Fruit fly (Drosophila melanogaster) whole organism, embryonic: ENCODE measurements around the gene Vlet.

Experiments
- Awh ChIP-seq: fragments of 200-800 bp; sonication (Bioruptor generic); IDR thresholded peaks from 2 replicates; pipeline ENCODE4, ENCODE4 v1.3.6; 2022; ENCODE audit warnings: missing biosample characterization, missing genetic modification characterization
- Bteb2 ChIP-seq: fragments of 200-800 bp; sonication (Bioruptor generic); optimal IDR thresholded peaks from 2 replicates; lab custom pipeline; 2016; ENCODE audit warnings: missing biosample characterization, missing genetic modification characterization
- CG10543 ChIP-seq: fragments of 200-800 bp; sonication (Bioruptor generic); optimal IDR thresholded peaks from 3 replicates; lab custom pipeline; 2017; ENCODE audit warnings: missing biosample characterization, mild to moderate bottlenecking, missing genetic modification characterization, moderate library complexity
- CG11504 ChIP-seq: fragments of 200-800 bp; sonication (Bioruptor generic); optimal IDR thresholded peaks from 3 replicates; lab custom pipeline; 2019; ENCODE audit warnings: missing biosample characterization, mild to moderate bottlenecking, missing genetic modification characterization, moderate library complexity
- CG12299 ChIP-seq: fragments of 200-800 bp; sonication (Bioruptor generic); optimal IDR thresholded peaks from 2 replicates; lab custom pipeline; 2018; ENCODE audit warnings: missing biosample characterization, mild to moderate bottlenecking, missing genetic modification characterization
- CG1233 ChIP-seq: fragments of 200-800 bp; sonication (Bioruptor generic); optimal IDR thresholded peaks from 4 replicates; lab custom pipeline; 2018; ENCODE audit warnings: missing biosample characterization, mild to moderate bottlenecking, missing genetic modification characterization
- CG12744 ChIP-seq: fragments of 200-800 bp; sonication (Bioruptor generic); optimal IDR thresholded peaks from 2 replicates; lab custom pipeline; 2016; ENCODE audit warnings: missing biosample characterization, missing genetic modification characterization
- CG12942 ChIP-seq: fragments of 200-800 bp; sonication (Bioruptor generic); optimal IDR thresholded peaks from 3 replicates; lab custom pipeline; 2016; ENCODE audit warnings: missing biosample characterization, missing genetic modification characterization
- CG14710 ChIP-seq: fragments of 200-800 bp; sonication (Bioruptor generic); optimal IDR thresholded peaks from 3 replicates; lab custom pipeline; 2019; ENCODE audit warnings: missing biosample characterization, mild to moderate bottlenecking, missing genetic modification characterization, moderate library complexity
- CG1529 ChIP-seq: fragments of 200-800 bp; sonication (Bioruptor generic); optimal IDR thresholded peaks from 3 replicates; lab custom pipeline; 2018; ENCODE audit warnings: missing biosample characterization, missing genetic modification characterization
- CG1647 ChIP-seq: fragments of 200-800 bp; sonication (Bioruptor generic); optimal IDR thresholded peaks from 3 replicates; lab custom pipeline; 2016; ENCODE audit warnings: missing biosample characterization, missing genetic modification characterization
- CG16813 ChIP-seq: fragments of 200-800 bp; sonication (Bioruptor generic); IDR thresholded peaks from 3 replicates; pipeline ENCODE4 v1.3.6; 2022; ENCODE audit warnings: missing biosample characterization, missing genetic modification characterization; ENCODE audit not compliant: partially characterized antibody
- CG16815 ChIP-seq: fragments of 200-800 bp; sonication (Bioruptor generic); optimal IDR thresholded peaks from 3 replicates; lab custom pipeline; 2017; ENCODE audit warnings: missing biosample characterization, mild to moderate bottlenecking, missing genetic modification characterization
- CG17359 ChIP-seq: fragments of 200-800 bp; sonication (Bioruptor generic); optimal IDR thresholded peaks from 3 replicates; lab custom pipeline; 2018; ENCODE audit warnings: missing biosample characterization, mild to moderate bottlenecking, missing genetic modification characterization, moderate library complexity
- CG18011 ChIP-seq: fragments of 200-800 bp; sonication (Bioruptor generic); optimal IDR thresholded peaks from 2 replicates; lab custom pipeline; 2017; ENCODE audit warnings: missing biosample characterization, missing genetic modification characterization, mild to moderate bottlenecking, moderate library complexity, missing genotype
- CG18476 ChIP-seq: fragments of 200-800 bp; sonication (Bioruptor generic); optimal IDR thresholded peaks from 2 replicates; lab custom pipeline; 2016; ENCODE audit warnings: missing biosample characterization, mild to moderate bottlenecking, missing genetic modification characterization
- CG31365 ChIP-seq: fragments of 200-800 bp; sonication (Bioruptor generic); optimal IDR thresholded peaks from 2 replicates; lab custom pipeline; 2018; ENCODE audit warnings: missing biosample characterization, mild to moderate bottlenecking, missing genetic modification characterization
- CG7928 ChIP-seq: fragments of 200-800 bp; sonication (Bioruptor generic); optimal IDR thresholded peaks from 2 replicates; lab custom pipeline; 2017; ENCODE audit warnings: missing biosample characterization, mild to moderate bottlenecking, missing genetic modification characterization
- CG7963 ChIP-seq: fragments of 200-800 bp; sonication (Bioruptor generic); IDR thresholded peaks from 3 replicates; pipeline ENCODE4 v1.3.6; 2022; ENCODE audit warnings: missing biosample characterization, missing genetic modification characterization; ENCODE audit not compliant: partially characterized antibody
- CG8388 ChIP-seq: fragments of 200-800 bp; sonication (Bioruptor generic); optimal IDR thresholded peaks from 2 replicates; lab custom pipeline; 2019; ENCODE audit warnings: missing biosample characterization, mild to moderate bottlenecking, missing genetic modification characterization, moderate library complexity
- CG9215 ChIP-seq: fragments of 200-800 bp; sonication (Bioruptor generic); IDR thresholded peaks from 2 replicates; pipeline ENCODE4 v1.3.6; 2022; ENCODE audit warnings: missing biosample characterization, missing genetic modification characterization
- CTCF ChIP-seq: fragments of 200-800 bp; sonication (Bioruptor generic); optimal IDR thresholded peaks from 2 replicates; lab custom pipeline; 2017; ENCODE audit warnings: missing biosample characterization, mild to moderate bottlenecking, missing genetic modification characterization, moderate library complexity
- Dip2 ChIP-seq: fragments of 200-800 bp; sonication (Bioruptor generic); IDR thresholded peaks from 2 replicates; pipeline ENCODE4 v1.3.6; 2022; ENCODE audit warnings: missing biosample characterization, missing genetic modification characterization
- Doc2 ChIP-seq: fragments of 200-800 bp; sonication (Bioruptor generic); IDR thresholded peaks from 2 replicates; pipeline ENCODE4 v1.3.6; 2022; ENCODE audit warnings: missing biosample characterization, missing genetic modification characterization
- Eip74EF ChIP-seq, 2 experiments: fragments of 200-800 bp in 1 of 2; fragments of >200 bp in 1 of 2; sonication (Bioruptor generic) in 1 of 2; optimal IDR thresholded peaks; 2 replicates each; lab custom pipeline; 2017 to 2019; ENCODE audit warnings: missing biosample characterization in 2 of 2, missing genetic modification characterization in 2 of 2, mild to moderate bottlenecking in 1 of 2, moderate library complexity in 1 of 2
- Ets97D ChIP-seq: fragments of 200-800 bp; sonication (Bioruptor generic); optimal IDR thresholded peaks from 3 replicates; lab custom pipeline; 2016; ENCODE audit warnings: missing biosample characterization, missing genetic modification characterization
- HHEX ChIP-seq: fragments of 200-800 bp; sonication (Bioruptor generic); optimal IDR thresholded peaks from 3 replicates; lab custom pipeline; 2017; ENCODE audit warnings: missing biosample characterization, mild to moderate bottlenecking, missing genetic modification characterization, missing genetic modification reagents
- Hr78 ChIP-seq, 2 experiments: fragments of 200-800 bp in 1 of 2; fragments of >200 bp in 1 of 2; sonication (Bioruptor generic) in 1 of 2; optimal IDR thresholded peaks; 2 replicates each; lab custom pipeline; 2017 to 2019; ENCODE audit warnings: missing biosample characterization in 2 of 2, missing genetic modification characterization in 2 of 2, mild to moderate bottlenecking in 1 of 2, moderate library complexity in 1 of 2
- Kr ChIP-seq: fragments of 200-800 bp; sonication (Bioruptor generic); optimal IDR thresholded peaks from 2 replicates; lab custom pipeline; 2017; ENCODE audit warnings: missing biosample characterization, mild to moderate bottlenecking, missing genetic modification characterization
- NFAT ChIP-seq: fragments of 200-800 bp; sonication (Bioruptor generic); IDR thresholded peaks from 2 replicates; pipeline ENCODE4 v1.3.6; 2022; ENCODE audit warnings: missing biosample characterization, missing genetic modification characterization
- Six4 ChIP-seq: fragments of 200-800 bp; sonication (Bioruptor generic); optimal IDR thresholded peaks from 2 replicates; lab custom pipeline; 2016; ENCODE audit warnings: missing biosample characterization, missing genetic modification characterization
- Taf1 ChIP-seq: fragments of 200-800 bp; sonication (Bioruptor generic); IDR thresholded peaks from 2 replicates; pipeline ENCODE4 v1.3.6; 2022; ENCODE audit warnings: missing biosample characterization, missing genetic modification characterization
- Trl ChIP-seq, 3 experiments: fragments of >200 bp in 2 of 3; fragments of 200-800 bp in 1 of 3; sonication (Bioruptor generic) in 1 of 3; optimal IDR thresholded peaks; 2 replicates in 1 of 3; 3 replicates in 2 of 3; lab custom pipeline; 2016 to 2017; ENCODE audit warnings: missing biosample characterization in 1 of 3, missing genetic modification characterization in 1 of 3
- fd102C ChIP-seq: fragments of 200-800 bp; sonication (Bioruptor generic); optimal IDR thresholded peaks from 2 replicates; lab custom pipeline; 2018; ENCODE audit warnings: missing biosample characterization, mild to moderate bottlenecking, missing genetic modification characterization, moderate library complexity
- grau ChIP-seq: fragments of 200-800 bp; optimal IDR thresholded peaks from 3 replicates; lab custom pipeline; 2019; ENCODE audit warnings: missing biosample characterization, mild to moderate bottlenecking, missing genetic modification characterization, moderate library complexity
- hb ChIP-seq: fragments of 200-800 bp; sonication (Bioruptor generic); IDR thresholded peaks from 3 replicates; pipeline ENCODE4 v1.3.6; 2022; ENCODE audit warnings: missing biosample characterization, missing genetic modification characterization; ENCODE audit not compliant: partially characterized antibody
- nerfin-1 ChIP-seq: fragments of 200-800 bp; sonication (Bioruptor generic); optimal IDR thresholded peaks from 3 replicates; lab custom pipeline; 2019; ENCODE audit warnings: missing biosample characterization, mild to moderate bottlenecking, missing genetic modification characterization, moderate library complexity
- peb ChIP-seq: fragments of 200-800 bp; sonication (Bioruptor generic); IDR thresholded peaks from 2 replicates; pipeline ENCODE4 v1.3.6; 2022; ENCODE audit warnings: missing biosample characterization, missing genetic modification characterization
- pum ChIP-seq: fragments of 200-800 bp; sonication (Bioruptor generic); optimal IDR thresholded peaks from 2 replicates; lab custom pipeline; 2016; ENCODE audit warnings: missing biosample characterization, missing genetic modification characterization
- ro ChIP-seq: fragments of 200-800 bp; sonication (Bioruptor generic); IDR thresholded peaks from 2 replicates; pipeline ENCODE4 v1.3.6; 2022; ENCODE audit warnings: missing biosample characterization, missing genetic modification characterization
- sisA ChIP-seq: fragments of 200-800 bp; sonication (Bioruptor generic); IDR thresholded peaks from 2 replicates; pipeline ENCODE4 v1.3.6; 2022; ENCODE audit warnings: missing biosample characterization, missing genetic modification characterization
- slou ChIP-seq: fragments of 200-800 bp; sonication (Bioruptor generic); optimal IDR thresholded peaks from 3 replicates; lab custom pipeline; 2016; ENCODE audit warnings: missing biosample characterization, missing genetic modification characterization
- slp2 ChIP-seq: fragments of 200-800 bp; sonication (Bioruptor generic); optimal IDR thresholded peaks from 2 replicates; lab custom pipeline; 2016; ENCODE audit warnings: missing biosample characterization, missing genetic modification characterization
- toy ChIP-seq: fragments of 200-800 bp; sonication (Bioruptor generic); IDR thresholded peaks from 2 replicates; pipeline ENCODE4 v1.3.6; 2022; ENCODE audit warnings: missing biosample characterization, missing genetic modification characterization
- tup ChIP-seq: fragments of 200-800 bp; sonication (Bioruptor generic); optimal IDR thresholded peaks from 2 replicates; lab custom pipeline; 2016; ENCODE audit warnings: missing biosample characterization, mild to moderate bottlenecking, missing genetic modification characterization, moderate library complexity
- unc-4 ChIP-seq: fragments of 200-800 bp; sonication (Bioruptor generic); IDR thresholded peaks from 2 replicates; pipeline ENCODE4 v1.3.6; 2022; ENCODE audit warnings: missing biosample characterization, missing genetic modification characterization; ENCODE audit not compliant: partially characterized antibody
- zen2 ChIP-seq: fragments of 200-800 bp; sonication (Bioruptor generic); IDR thresholded peaks from 3 replicates; pipeline ENCODE4 v1.3.6; 2022; ENCODE audit warnings: missing biosample characterization, missing genetic modification characterization; ENCODE audit not compliant: partially characterized antibody
- zfh1 ChIP-seq: fragments of 200-800 bp; sonication (Bioruptor generic); IDR thresholded peaks from 3 replicates; pipeline ENCODE4 v1.3.6; 2022; ENCODE audit warnings: missing biosample characterization, missing genetic modification characterization

Gene Vlet

dm6 chrX:11694959-11695882 lies 16.8 kb upstream of the Vlet start, which contains the start of gene PhKgamma (continued):
- TF ChIP-seq ro (GFP tag; lab: Robert Waterston, UW), result no peak
- peak; percentile 15 for TF ChIP-seq slou (GFP tag; lab: Kevin White, UChicago)
- TF ChIP-seq CG9215 (GFP tag; lab: Robert Waterston, UW), result no peak
- TF ChIP-seq CG10543 (GFP tag; lab: Kevin White, UChicago), result peak; percentile 36
- TF ChIP-seq Six4 (GFP tag; lab: Kevin White, UChicago), result no peak
- TF ChIP-seq CG16815, result no peak
- no peak for TF ChIP-seq CG1529
- peak; percentile 29 for TF ChIP-seq CG12942 (GFP tag; lab: Kevin White, UChicago)
- TF ChIP-seq CG7963, result peak; percentile 92
- no peak for TF ChIP-seq Trl (optimal IDR thresholded peaks at IDR 0.05; lab: Kevin White, UChicago)
- peak; percentile 11 for TF ChIP-seq Trl (GFP tag; optimal IDR thresholded peaks at IDR 0.05; lab: Kevin White, UChicago)
- TF ChIP-seq zfh1 (GFP tag; lab: Robert Waterston, UW), result 0 out of 3 replicates have a peak, but pooled peaks have one; percentile 15
- TF ChIP-seq Ets97D (GFP tag; lab: Kevin White, UChicago), result peak; percentile 88
- no peak for TF ChIP-seq Kr (GFP tag; lab: Kevin White, UChicago)
- TF ChIP-seq sisA (GFP tag; lab: Robert Waterston, UW), result no peak
- no peak for TF ChIP-seq tup
- no peak for TF ChIP-seq CG11504 (tag; lab: Kevin White, UChicago)
- peak; percentile 93 for TF ChIP-seq CG16813
- no peak for TF ChIP-seq CG1647
- no peak for TF ChIP-seq Awh (GFP tag; lab: Robert Waterston, UW)
- TF ChIP-seq CG8388, result no peak
- TF ChIP-seq CG17359 (tag; lab: Kevin White, UChicago), result no peak
- peak; percentile 42; the same call in 1 of the 2 replicates for TF ChIP-seq NFAT
- peak; percentile 80 for TF ChIP-seq hb (GFP tag; lab: Robert Waterston, UW)
- TF ChIP-seq peb, result no peak
- TF ChIP-seq Doc2 (GFP tag; lab: Robert Waterston, UW), result no peak
- peak; percentile 32 for TF ChIP-seq CG31365
- TF ChIP-seq Eip74EF (GFP tag; optimal IDR thresholded peaks at IDR 0.05; lab: Kevin White, UChicago), result peak in 1 of 2 experiments; percentile 6
- peak; percentile 61 for TF ChIP-seq nerfin-1 (tag; lab: Kevin White, UChicago)
- TF ChIP-seq Taf1 (GFP tag; lab: Robert Waterston, UW), result no peak
- TF ChIP-seq Bteb2 (GFP tag; lab: Kevin White, UChicago), result no peak
- TF ChIP-seq toy (GFP tag; lab: Robert Waterston, UW), result no peak
- TF ChIP-seq CG18011 (GFP tag; lab: Kevin White, UChicago), result no peak
- TF ChIP-seq Hr78 (GFP tag; optimal IDR thresholded peaks at IDR 0.05; lab: Kevin White, UChicago), result peak in 1 of 2 experiments; percentile 12
- no peak for TF ChIP-seq CG1233
- no peak for TF ChIP-seq Dip2 (GFP tag; lab: Robert Waterston, UW)
- peak; percentile 93 for TF ChIP-seq CG7928 (GFP tag; lab: Kevin White, UChicago)
- TF ChIP-seq fd102C (GFP tag; lab: Kevin White, UChicago), result no peak
- peak; percentile 80 for TF ChIP-seq CTCF (GFP tag; lab: Kevin White, UChicago)
- TF ChIP-seq CG12744 (GFP tag; lab: Kevin White, UChicago), result no peak
- peak; percentile 74 for TF ChIP-seq CG14710 (tag; lab: Kevin White, UChicago)
- TF ChIP-seq grau, result peak; percentile 41
- TF ChIP-seq unc-4 (GFP tag; lab: Robert Waterston, UW), result peak; percentile 92
- no peak for TF ChIP-seq CG18476 (GFP tag; lab: Kevin White, UChicago)
- TF ChIP-seq CG12299 (tag; lab: Kevin White, UChicago), result peak; percentile 43
- no peak for TF ChIP-seq HHEX
- no peak for TF ChIP-seq slp2 (GFP tag; lab: Kevin White, UChicago)
- no peak for TF ChIP-seq pum (GFP tag; lab: Kevin White, UChicago)
- TF ChIP-seq zen2 (GFP tag; lab: Robert Waterston, UW), result peak; percentile 87
